Worm (Caenorhabditis elegans) whole organism, late embryonic: Measurements from ENCODE around the gene C43G2.3.

ENCODE experiments used
- F13H6.1 ChIP-seq: sonication (generic microtip); optimal IDR thresholded peaks from 2 replicates; lab custom pipeline; 2016; ENCODE audit warnings: missing genetic modification characterization, missing compliant biosample characterization
- ceh-14 ChIP-seq: sonication (generic microtip); optimal IDR thresholded peaks from 2 replicates; lab custom pipeline; 2016; ENCODE audit warnings: missing genotype, missing genetic modification characterization, missing compliant biosample characterization
- ceh-9 ChIP-seq: sonication (generic microtip); optimal IDR thresholded peaks from 2 replicates; lab custom pipeline; 2016; ENCODE audit warnings: mild to moderate bottlenecking, missing genetic modification characterization, inconsistent platforms, missing compliant biosample characterization
- fkh-10 ChIP-seq: fragments of 150-350 bp; optimal IDR thresholded peaks from 2 replicates; lab custom pipeline; 2014; ENCODE audit warnings: missing biosample characterization, missing genetic modification reagents, missing genetic modification characterization
- hlh-8 ChIP-seq: sonication (generic microtip); optimal IDR thresholded peaks from 2 replicates; lab custom pipeline; 2016; ENCODE audit warnings: missing genotype, missing genetic modification characterization, missing compliant biosample characterization
- mec-3 ChIP-seq: sonication (generic microtip); optimal IDR thresholded peaks from 2 replicates; lab custom pipeline; 2016; ENCODE audit warnings: borderline replicate concordance, missing genetic modification characterization, missing compliant biosample characterization
- nhr-11 ChIP-seq: fragments of 150-350 bp; optimal IDR thresholded peaks from 2 replicates; lab custom pipeline; 2014; ENCODE audit warnings: missing biosample characterization, missing genetic modification characterization
- pag-3 ChIP-seq: sonication (generic microtip); optimal IDR thresholded peaks from 2 replicates; lab custom pipeline; 2016; ENCODE audit warnings: missing compliant biosample characterization, missing genetic modification characterization, borderline replicate concordance
- pqm-1 ChIP-seq: sonication (generic microtip); optimal IDR thresholded peaks from 2 replicates; lab custom pipeline; 2016; ENCODE audit warnings: missing genetic modification characterization, missing compliant biosample characterization
- sox-4 ChIP-seq: sonication (generic microtip); optimal IDR thresholded peaks from 2 replicates; lab custom pipeline; 2017; ENCODE audit warnings: mild to moderate bottlenecking, missing genetic modification characterization, inconsistent platforms, missing compliant biosample characterization

- TF ChIP-seq ceh-14 (tag; lab: Kevin White, UChicago) = no peak
- no peak for TF ChIP-seq F13H6.1 (tag; lab: Kevin White, UChicago)
- no peak for TF ChIP-seq mec-3 (tag; lab: Kevin White, UChicago)
- no peak for TF ChIP-seq ceh-9
- TF ChIP-seq pqm-1 = no peak
- no peak for TF ChIP-seq pag-3 (tag; lab: Kevin White, UChicago)
- no peak for TF ChIP-seq fkh-10 (GFP tag; lab: Kevin White, UChicago)
- TF ChIP-seq nhr-11 (tag; lab: Kevin White, UChicago) = no peak
- no peak for TF ChIP-seq hlh-8
- TF ChIP-seq sox-4 (tag; lab: Kevin White, UChicago) = no peak
These were observed 12.0 kb downstream of the C43G2.3 start, which contains the start of the genes lec-11 and irld-7 for ce11 chrIV:6590029-6590428.
